Worm (Caenorhabditis elegans) whole organism, L4 larva: Measurements from ENCODE around the gene C56E6.2.

Experiments used
- fkh-10 ChIP-seq: fragments of 150-350 bp; optimal IDR thresholded peaks from 2 replicates; lab custom pipeline; 2014; ENCODE audit warnings: missing biosample characterization, missing genetic modification reagents, missing genetic modification characterization
- rbr-2 ChIP-seq: sonication (generic microtip); optimal IDR thresholded peaks from 2 replicates; lab custom pipeline; 2016; ENCODE audit warnings: missing genotype, missing genetic modification characterization, missing compliant biosample characterization

DNA sequence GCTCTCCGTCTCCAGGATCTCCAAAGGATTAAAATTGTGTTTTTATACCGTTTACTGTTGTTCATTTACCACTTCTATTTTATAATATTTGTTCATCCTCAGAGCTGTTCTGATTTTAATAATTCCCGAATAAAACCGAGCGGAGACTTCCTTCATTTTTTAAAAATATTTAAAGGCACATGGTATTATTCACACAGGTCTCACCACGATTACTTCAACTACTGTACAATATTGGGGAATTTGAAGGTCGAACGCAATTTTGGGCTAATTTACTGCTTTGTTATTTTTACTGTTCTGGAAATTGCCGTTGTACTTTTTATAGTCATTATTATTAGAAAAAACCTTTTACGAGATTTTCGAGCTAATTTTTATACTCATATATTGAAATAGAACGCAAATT, 33.5 kb upstream of the C56E6.2 start:
- TF ChIP-seq rbr-2 (tag; lab: Kevin White, UChicago): no peak
- no peak for TF ChIP-seq fkh-10 (GFP tag; lab: Kevin White, UChicago)
